Fruit fly (Drosophila melanogaster): Measurements from ENCODE around the gene croc.

Gene croc

DNA sequence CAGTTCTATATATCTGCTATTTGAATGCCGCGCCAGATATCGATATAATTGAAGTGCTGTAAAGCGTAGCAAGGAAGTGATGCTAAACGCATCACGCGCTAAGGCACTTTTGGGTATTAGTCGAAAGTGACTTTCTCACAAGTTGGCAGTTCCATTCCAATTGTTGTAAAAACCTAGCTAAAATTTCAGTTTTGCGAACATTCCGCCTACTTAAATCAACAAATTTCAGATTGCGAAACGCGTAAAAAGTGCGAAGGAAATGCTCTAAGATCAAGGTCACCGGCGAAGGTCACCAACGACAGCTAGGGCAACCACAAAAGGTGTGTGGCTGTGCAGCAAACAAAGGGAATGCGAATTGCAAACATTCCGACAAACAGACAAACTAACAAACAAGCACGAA, 30.6 kb downstream of the croc start, which contains the start of gene Syx7:
Syx7 (plus strand) TSS at position 131 of the 400 bp plus-strand sequence.
- TF ChIP-seq CG8119 (GFP tag; IDR thresholded peaks at IDR 0.05) (no peak), CG10631 (GFP tag; optimal IDR thresholded peaks at IDR 0.05) (no peak), esn (GFP tag; optimal IDR thresholded peaks at IDR 0.05) (peak; percentile 18), CG10669 (GFP tag; optimal IDR thresholded peaks at IDR 0.05) (no peak), ss (GFP tag; optimal IDR thresholded peaks at IDR 0.05) (no peak), Sox14 (GFP tag; optimal IDR thresholded peaks at IDR 0.05) (peak; percentile 89), fd85E (GFP tag; optimal IDR thresholded peaks at IDR 0.05) (no peak), eg (GFP tag; IDR thresholded peaks at IDR 0.05) (no peak), dsx (GFP tag; optimal IDR thresholded peaks at IDR 0.05; ENCODE audit: poor library complexity, severe bottlenecking) (no peak), CG31627 (GFP tag; optimal IDR thresholded peaks at IDR 0.05) (peak; percentile 17), cyc (GFP tag; optimal IDR thresholded peaks at IDR 0.05) (peak; percentile 9), achi (GFP tag; optimal IDR thresholded peaks at IDR 0.05) (no peak), Eip93F (GFP tag; optimal IDR thresholded peaks at IDR 0.05) (no peak), fkh (GFP tag; optimal IDR thresholded peaks at IDR 0.05) (peak; percentile 43), CG9139 (GFP tag; optimal IDR thresholded peaks at IDR 0.05) (no peak), CG6163 (GFP tag; IDR thresholded peaks at IDR 0.05) (no peak), CG11294 (GFP tag; IDR thresholded peaks at IDR 0.05) (no peak), CG11762 (GFP tag; optimal IDR thresholded peaks at IDR 0.05; ENCODE audit: insufficient read depth) (no peak), lz (GFP tag; optimal IDR thresholded peaks at IDR 0.05) (no peak), dac (GFP tag; optimal IDR thresholded peaks at IDR 0.05) (no peak)

- no peak for TF ChIP-seq esn (GFP tag; optimal IDR thresholded peaks at IDR 0.05)
- no peak for TF ChIP-seq Eip78C (GFP tag)
- TF ChIP-seq Sox15 (GFP tag; optimal IDR thresholded peaks at IDR 0.05): no peak
- TF ChIP-seq spab (GFP tag; optimal IDR thresholded peaks at IDR 0.05): no peak
- TF ChIP-seq Met (GFP tag; optimal IDR thresholded peaks at IDR 0.05): no peak
These were observed 31.6 kb downstream of the croc start, which contains the start of gene Alp1 for dm6 chr3L:21444719-21445118. Gene Alp1, minus strand, starts transcription at chr3L:21444819.

- no peak for TF ChIP-seq CG10631 (GFP tag; optimal IDR thresholded peaks at IDR 0.05)
- TF ChIP-seq CG7368 (GFP tag; optimal IDR thresholded peaks at IDR 0.05): no peak
- no peak for TF ChIP-seq net (GFP tag; optimal IDR thresholded peaks at IDR 0.05)
- no peak for TF ChIP-seq Gug (GFP tag; IDR thresholded peaks at IDR 0.05)
- no peak for TF ChIP-seq dsx (GFP tag; optimal IDR thresholded peaks at IDR 0.05; ENCODE audit: poor library complexity, severe bottlenecking)
These were observed 35.0 kb downstream of the croc start, which contains the start of gene CG5664 for dm6 chr3L:21441216-21441813. Gene CG5664, minus strand, starts transcription at chr3L:21441363.

DNA sequence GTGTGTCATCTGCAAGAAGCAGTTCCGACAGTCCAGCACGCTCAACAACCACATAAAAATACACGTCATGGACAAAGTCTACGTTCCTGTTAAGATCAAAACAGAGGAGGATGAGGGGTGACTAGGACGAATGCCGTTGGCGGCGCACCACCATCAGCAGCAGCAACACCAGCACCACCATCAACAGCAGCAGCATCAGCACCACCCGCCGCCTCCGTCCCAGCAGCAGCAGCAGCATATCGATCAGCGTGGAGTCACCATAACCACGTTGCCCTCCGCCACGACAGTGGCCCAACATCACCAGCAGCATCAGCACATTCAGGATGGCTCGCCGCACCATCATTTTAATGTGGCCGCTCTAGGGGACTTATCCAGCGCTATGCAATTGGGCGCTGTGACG, 40.2 kb downstream of the croc start:
- TF ChIP-seq CG34406 (GFP tag; optimal IDR thresholded peaks at IDR 0.05) (no peak), CG31627 (GFP tag; optimal IDR thresholded peaks at IDR 0.05) (no peak), OdsH (GFP tag; optimal IDR thresholded peaks at IDR 0.05) (no peak), CG8119 (GFP tag; IDR thresholded peaks at IDR 0.05) (no peak), CG1621 (tag; optimal IDR thresholded peaks at IDR 0.05) (no peak), acj6 (GFP tag; optimal IDR thresholded peaks at IDR 0.05) (no peak), CG9139 (GFP tag; optimal IDR thresholded peaks at IDR 0.05) (no peak), Ets96B (tag; optimal IDR thresholded peaks at IDR 0.05) (no peak), CG6808 (GFP tag; optimal IDR thresholded peaks at IDR 0.05) (no peak), cyc (GFP tag; optimal IDR thresholded peaks at IDR 0.05) (no peak), eg (GFP tag; IDR thresholded peaks at IDR 0.05) (no peak), net (GFP tag; optimal IDR thresholded peaks at IDR 0.05) (no peak), Smox (GFP tag; optimal IDR thresholded peaks at IDR 0.05) (no peak), CG6163 (GFP tag; IDR thresholded peaks at IDR 0.05) (no peak), CG15336 (GFP tag; IDR thresholded peaks at IDR 0.05) (no peak), CG4318 (GFP tag; optimal IDR thresholded peaks at IDR 0.05) (no peak), CG3032 (tag; optimal IDR thresholded peaks at IDR 0.05) (no peak), Sox14 (GFP tag; optimal IDR thresholded peaks at IDR 0.05) (no peak), Hr39 (GFP tag; optimal IDR thresholded peaks at IDR 0.05) (no peak)

All from whole organism, prepupa.